Worm (Caenorhabditis elegans): Measurements from ENCODE around the gene F10C2.4.

ce11 chrV:12040823-12041606 is at the start of gene F10C2.4, which contains the start of gene kup-1:
- TF ChIP-seq ama-1 (optimal IDR thresholded peaks at IDR 0.05) (no peak), tbx-11 (GFP tag; IDR thresholded peaks at IDR 0.05) (no peak), ceh-13 (GFP tag; optimal IDR thresholded peaks at IDR 0.05) (no peak), F13C5.2 (tag; optimal IDR thresholded peaks at IDR 0.05) (no peak), ets-7 (tag; optimal IDR thresholded peaks at IDR 0.05) (no peak), hnd-1 (tag; optimal IDR thresholded peaks at IDR 0.05) (no peak), flt-1 (GFP tag; IDR thresholded peaks at IDR 0.05) (no peak), hmbx-1 (tag; optimal IDR thresholded peaks at IDR 0.05) (no peak), hmg-4 (GFP tag; optimal IDR thresholded peaks at IDR 0.05) (no peak), tra-4 (tag; optimal IDR thresholded peaks at IDR 0.05) (no peak)
